Worm (Caenorhabditis elegans): ENCODE results near the gene sra-7.

sra-7 gene

ce11 chrII:9507181-9507580, 37.3 kb upstream of the sra-7 start, which contains the start of gene gcy-3:
TSS of gene gcy-3 (minus strand) at chrII:9507281.
- TF ChIP-seq eyg-1 (tag; optimal IDR thresholded peaks at IDR 0.05) = no peak
- no peak for TF ChIP-seq rnt-1 (tag; optimal IDR thresholded peaks at IDR 0.05)
- no peak for TF ChIP-seq pha-2 (tag; optimal IDR thresholded peaks at IDR 0.05)
- TF ChIP-seq ets-4 (tag; optimal IDR thresholded peaks at IDR 0.05) = no peak
- no peak for TF ChIP-seq fkh-10 (GFP tag; optimal IDR thresholded peaks at IDR 0.05)
- no peak for TF ChIP-seq K09A11.1 (tag; optimal IDR thresholded peaks at IDR 0.05; ENCODE audit: insufficient read depth)
- no peak for TF ChIP-seq ceh-48 (tag; optimal IDR thresholded peaks at IDR 0.05)
- no peak for TF ChIP-seq fkh-6 (tag; optimal IDR thresholded peaks at IDR 0.05)
- no peak for TF ChIP-seq nhr-11 (tag; optimal IDR thresholded peaks at IDR 0.05)
- TF ChIP-seq odd-2 (tag; optimal IDR thresholded peaks at IDR 0.05) = no peak
- TF ChIP-seq ama-1 (optimal IDR thresholded peaks at IDR 0.05) = no peak
- no peak for TF ChIP-seq zip-5 (tag; optimal IDR thresholded peaks at IDR 0.05)
- TF ChIP-seq ceh-30 (tag; optimal IDR thresholded peaks at IDR 0.05) = no peak
- TF ChIP-seq madf-2 (tag; optimal IDR thresholded peaks at IDR 0.05) = no peak
- no peak for TF ChIP-seq tbx-7 (tag; optimal IDR thresholded peaks at IDR 0.05)
- TF ChIP-seq ceh-18 (tag; optimal IDR thresholded peaks at IDR 0.05) = no peak

ce11 chrII:9516836-9517235, 27.6 kb upstream of the sra-7 start, which contains the start of gene gcy-1:
TSS of gene gcy-1 (minus strand) at chrII:9516936.
- TF ChIP-seq zip-5 (tag; optimal IDR thresholded peaks at IDR 0.05) = no peak
- no peak for TF ChIP-seq pat-9 (tag; optimal IDR thresholded peaks at IDR 0.05)
- TF ChIP-seq pqm-1 (tag; optimal IDR thresholded peaks at IDR 0.05) = no peak
- TF ChIP-seq ceh-30 (tag; optimal IDR thresholded peaks at IDR 0.05) = no peak
- no peak for TF ChIP-seq ceh-45 (GFP tag; IDR thresholded peaks at IDR 0.05)
- no peak for TF ChIP-seq fkh-6 (tag; optimal IDR thresholded peaks at IDR 0.05)
- no peak for TF ChIP-seq sdc-2 (tag; optimal IDR thresholded peaks at IDR 0.05)
- TF ChIP-seq K09A11.1 (tag; optimal IDR thresholded peaks at IDR 0.05; ENCODE audit: insufficient read depth) = no peak
- TF ChIP-seq unc-3 (GFP tag; conservative IDR thresholded peaks at IDR 0.05) = no peak
- no peak for TF ChIP-seq unc-3 (tag; optimal IDR thresholded peaks at IDR 0.05)
- no peak for TF ChIP-seq fax-1 (tag; optimal IDR thresholded peaks at IDR 0.05)

- no peak for TF ChIP-seq gmeb-2 (tag; optimal IDR thresholded peaks at IDR 0.05)
- TF ChIP-seq pag-3 (tag; optimal IDR thresholded peaks at IDR 0.05; ENCODE audit: borderline replicate concordance) = no peak
Measured at ce11 chrII:9518781-9519180, 25.7 kb upstream of the sra-7 start, which contains the start of the genes sfxn-1.1 and AH6.3. TSS of gene sfxn-1.1 (minus strand) at chrII:9518881. TSS of gene AH6.3 (plus strand) at chrII:9519055.

DNA sequence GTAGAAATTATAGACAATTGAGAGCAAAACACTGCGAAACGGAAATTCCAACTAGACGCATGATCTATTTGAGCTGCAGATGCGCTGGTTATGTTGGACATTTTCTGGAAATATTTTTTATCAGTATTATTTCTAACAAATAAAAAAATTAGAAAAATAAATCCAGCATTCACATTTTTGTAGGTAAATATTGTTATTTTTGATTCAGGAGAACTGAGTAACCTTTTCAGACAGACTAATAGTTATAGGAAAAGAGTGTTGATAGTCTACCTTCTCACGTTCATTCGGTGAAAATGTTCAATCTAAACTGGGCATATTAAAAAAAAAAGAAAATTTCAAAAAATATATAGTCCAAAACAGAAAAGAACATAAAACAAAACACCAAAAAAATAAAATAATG, 22.9 kb upstream of the sra-7 start, which contains the start of gene sra-1:
TSS of gene sra-1 (minus strand) at position 101 of the 400 bp plus-strand sequence.
- TF ChIP-seq tbx-7 (tag; optimal IDR thresholded peaks at IDR 0.05) = no peak
- TF ChIP-seq ceh-48 (tag; optimal IDR thresholded peaks at IDR 0.05) = no peak
- TF ChIP-seq ceh-31 (tag; optimal IDR thresholded peaks at IDR 0.05) = no peak
- no peak for TF ChIP-seq pag-3 (tag; optimal IDR thresholded peaks at IDR 0.05; ENCODE audit: borderline replicate concordance)
- no peak for TF ChIP-seq eyg-1 (tag; optimal IDR thresholded peaks at IDR 0.05)
- TF ChIP-seq hlh-13 (GFP tag; optimal IDR thresholded peaks at IDR 0.05) = no peak
- no peak for TF ChIP-seq C38D4.7 (GFP tag; optimal IDR thresholded peaks at IDR 0.05)
- TF ChIP-seq pqm-1 (tag; optimal IDR thresholded peaks at IDR 0.05) = no peak
- TF ChIP-seq ceh-9 (tag; optimal IDR thresholded peaks at IDR 0.05) = no peak
- no peak for TF ChIP-seq nhr-232 (tag; optimal IDR thresholded peaks at IDR 0.05)
- TF ChIP-seq syd-9 (tag; optimal IDR thresholded peaks at IDR 0.05) = no peak
- no peak for TF ChIP-seq pha-4 (tag; optimal IDR thresholded peaks at IDR 0.05)
- no peak for TF ChIP-seq hlh-6 (tag; optimal IDR thresholded peaks at IDR 0.05)
- no peak for TF ChIP-seq unc-86 (tag; optimal IDR thresholded peaks at IDR 0.05)
- no peak for TF ChIP-seq ref-2 (tag; optimal IDR thresholded peaks at IDR 0.05)
- TF ChIP-seq zip-5 (tag; optimal IDR thresholded peaks at IDR 0.05) = no peak

- no peak for TF ChIP-seq zip-5 (tag; optimal IDR thresholded peaks at IDR 0.05)
- TF ChIP-seq tbx-2 (tag; optimal IDR thresholded peaks at IDR 0.05) = no peak
- no peak for TF ChIP-seq hlh-8 (tag; optimal IDR thresholded peaks at IDR 0.05)
- no peak for TF ChIP-seq pha-2 (tag; optimal IDR thresholded peaks at IDR 0.05)
- TF ChIP-seq fkh-6 (tag; optimal IDR thresholded peaks at IDR 0.05) = no peak
- TF ChIP-seq pax-1 (tag; optimal IDR thresholded peaks at IDR 0.05) = no peak
- TF ChIP-seq eyg-1 (tag; optimal IDR thresholded peaks at IDR 0.05) = no peak
- no peak for TF ChIP-seq hlh-15 (tag; optimal IDR thresholded peaks at IDR 0.05)
- no peak for TF ChIP-seq T23F11.4 (GFP tag; optimal IDR thresholded peaks at IDR 0.05)
- no peak for TF ChIP-seq nhr-11 (tag; optimal IDR thresholded peaks at IDR 0.05)
- no peak for TF ChIP-seq elt-4 (tag; optimal IDR thresholded peaks at IDR 0.05)
- no peak for TF ChIP-seq ceh-24 (tag; optimal IDR thresholded peaks at IDR 0.05)
- TF ChIP-seq ttx-3 (tag; optimal IDR thresholded peaks at IDR 0.05) = no peak
- TF ChIP-seq ceh-34 (tag; optimal IDR thresholded peaks at IDR 0.05) = no peak
- TF ChIP-seq Y22D7AL.16 (tag; optimal IDR thresholded peaks at IDR 0.05) = no peak
- no peak for TF ChIP-seq C08G9.2 (tag; optimal IDR thresholded peaks at IDR 0.05)
- no peak for TF ChIP-seq unc-86 (tag; optimal IDR thresholded peaks at IDR 0.05)
Measured at ce11 chrII:9522986-9523385, 21.5 kb upstream of the sra-7 start, which contains the start of gene AH6.17. TSS of gene AH6.17 (plus strand) at chrII:9523170.
